Fruit fly (Drosophila melanogaster): ENCODE results near the gene CheA84a.

DNA sequence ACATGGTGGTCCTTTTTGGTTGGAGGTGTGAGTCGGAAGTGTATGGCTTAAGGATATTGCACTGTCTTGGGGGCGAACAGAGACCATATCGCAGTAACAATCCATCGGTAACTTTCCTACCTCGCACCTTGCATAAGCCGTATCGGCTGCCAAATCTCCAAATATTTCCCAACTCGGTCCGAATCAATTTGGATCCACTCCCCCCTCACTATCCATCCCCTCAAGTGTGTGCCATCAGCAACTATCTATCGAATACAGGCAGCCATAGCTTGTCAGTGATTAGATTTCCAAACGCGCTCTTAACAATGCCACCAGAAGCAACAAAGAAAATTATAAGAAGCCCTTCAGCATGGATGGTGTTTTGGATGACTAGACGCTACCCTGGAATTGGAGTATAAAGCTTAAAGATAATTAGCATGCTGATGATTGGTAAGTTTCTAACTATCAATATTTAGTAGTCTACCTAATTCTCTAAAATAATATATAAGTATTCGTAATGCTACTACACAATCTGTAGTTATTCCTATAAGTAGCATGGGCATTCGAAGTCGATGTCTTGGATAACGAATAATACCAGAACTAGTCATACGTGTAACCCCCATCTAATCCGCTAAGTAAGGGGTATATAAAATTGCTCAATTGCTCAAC lies 2.1 kb upstream of the CheA84a start:
- TF ChIP-seq CG4617 (GFP tag; optimal IDR thresholded peaks at IDR 0.05; ENCODE audit: borderline replicate concordance) = no peak
- no peak for TF ChIP-seq prd (optimal IDR thresholded peaks at IDR 0.05)
- peak; percentile 56; the same call in 2 of the 3 replicates for TF ChIP-seq prd (GFP tag; IDR thresholded peaks at IDR 0.05)
- peak; percentile 63 for TF ChIP-seq exex (tag; optimal IDR thresholded peaks at IDR 0.05)
- TF ChIP-seq CG1233 (GFP tag; optimal IDR thresholded peaks at IDR 0.05) = peak; percentile 30
- TF ChIP-seq CG13775 (GFP tag; optimal IDR thresholded peaks at IDR 0.05) = peak; percentile 30
- no peak for TF ChIP-seq CG10462 (GFP tag; optimal IDR thresholded peaks at IDR 0.05)
- no peak for TF ChIP-seq Taf1 (GFP tag; IDR thresholded peaks at IDR 0.05)
- TF ChIP-seq tin (GFP tag; optimal IDR thresholded peaks at IDR 0.05) = no peak
- TF ChIP-seq Pdp1 (GFP tag; optimal IDR thresholded peaks at IDR 0.05) = peak; percentile 10 to 68
- no peak for TF ChIP-seq pan (optimal IDR thresholded peaks at IDR 0.05)
- TF ChIP-seq pan (GFP tag; optimal IDR thresholded peaks at IDR 0.05 in 1 of 2, IDR thresholded peaks at IDR 0.05 in 1 of 2) = peak in 1 of 2 experiments; percentile 28
